Worm (Caenorhabditis elegans) whole organism, L1 larva: Measurements from ENCODE around the gene C32D5.4.

Source experiments
- C04F5.9 ChIP-seq: sonication (generic microtip); optimal IDR thresholded peaks from 2 replicates; lab custom pipeline; 2016; ENCODE audit warnings: missing genetic modification characterization, missing compliant biosample characterization
- F16B12.6 ChIP-seq: fragments of 150-350 bp; optimal IDR thresholded peaks from 2 replicates; lab custom pipeline; 2014; ENCODE audit warnings: missing biosample characterization, missing genetic modification characterization
- Y116A8C.19 ChIP-seq: sonication (generic microtip); optimal IDR thresholded peaks from 2 replicates; lab custom pipeline; 2016; ENCODE audit warnings: missing compliant biosample characterization, missing genetic modification characterization, borderline replicate concordance
- aha-1 ChIP-seq: fragments of 150-350 bp; optimal IDR thresholded peaks from 2 replicates; lab custom pipeline; 2014; ENCODE audit warnings: missing biosample characterization, missing genetic modification characterization
- aly-2 ChIP-seq: fragments of 150-350 bp; optimal IDR thresholded peaks from 2 replicates; lab custom pipeline; 2014; ENCODE audit warnings: missing biosample characterization, missing genetic modification characterization
- blmp-1 ChIP-seq: fragments of 150-350 bp; optimal IDR thresholded peaks from 2 replicates; lab custom pipeline; 2014; ENCODE audit warnings: missing biosample characterization, missing genetic modification characterization
- ceh-82 ChIP-seq, 3 experiments: fragments of 150-350 bp in 1 of 3; sonication (generic microtip) in 2 of 3; optimal IDR thresholded peaks; 2 replicates each; lab custom pipeline; 2014 to 2017; ENCODE audit warnings: missing biosample characterization in 3 of 3, missing genetic modification characterization in 3 of 3
- ces-1 ChIP-seq: fragments of 150-350 bp; optimal IDR thresholded peaks from 2 replicates; lab custom pipeline; 2014; ENCODE audit warnings: missing biosample characterization, missing genetic modification reagents, missing genetic modification characterization
- dpl-1 ChIP-seq, 3 experiments: fragments of 150-350 bp in 2 of 3; sonication (generic microtip) in 1 of 3; optimal IDR thresholded peaks; 2 replicates each; lab custom pipeline; 2014 to 2017; ENCODE audit warnings: missing biosample characterization in 3 of 3, missing genetic modification characterization in 3 of 3, missing genetic modification reagents in 3 of 3
- dsc-1 ChIP-seq: sonication (generic microtip); optimal IDR thresholded peaks from 2 replicates; lab custom pipeline; 2016; ENCODE audit warnings: mild to moderate bottlenecking, missing genetic modification characterization, missing compliant biosample characterization
- efl-1 ChIP-seq, 4 experiments: fragments of 150-350 bp; optimal IDR thresholded peaks in 3 of 4; peaks in 1 of 4; 1 replicate in 1 of 4; 2 replicates in 3 of 4; lab custom pipeline; 2014; ENCODE audit warnings: missing biosample characterization in 2 of 4, missing genetic modification characterization in 2 of 4, missing genetic modification reagents in 2 of 4
- egl-27 ChIP-seq, 2 experiments: fragments of 150-350 bp in 1 of 2; sonication (generic microtip); optimal IDR thresholded peaks; 3 replicates each; lab custom pipeline; 2017 to 2018; ENCODE audit warnings: missing biosample characterization in 2 of 2, missing genetic modification characterization in 2 of 2, missing genetic modification reagents in 2 of 2
- elt-2 ChIP-seq: sonication (generic microtip); optimal IDR thresholded peaks from 2 replicates; lab custom pipeline; 2016; ENCODE audit warnings: missing genetic modification characterization, mild to moderate bottlenecking, inconsistent platforms, missing compliant biosample characterization, missing genetic modification reagents
- elt-3 ChIP-seq, 6 experiments: fragments of 150-350 bp in 1 of 6; sonication (generic microtip); optimal IDR thresholded peaks; 2 replicates each; lab custom pipeline; 2017 to 2018; ENCODE audit warnings: missing biosample characterization in 6 of 6, missing genetic modification characterization in 6 of 6, inconsistent platforms in 1 of 6
- ets-5 ChIP-seq: fragments of 200-800 bp; sonication (Bioruptor generic); IDR thresholded peaks from 2 replicates; pipeline ENCODE4 v1.3.6; 2022; ENCODE audit warnings: missing genetic modification characterization, missing compliant biosample characterization
- fkh-8 ChIP-seq: sonication (generic microtip); optimal IDR thresholded peaks from 2 replicates; lab custom pipeline; 2016; ENCODE audit warnings: mild to moderate bottlenecking, missing genetic modification characterization, missing compliant biosample characterization
- grh-1 ChIP-seq: fragments of 200-800 bp; sonication (Bioruptor generic); IDR thresholded peaks from 2 replicates; pipeline ENCODE4 v1.3.6; 2022; ENCODE audit warnings: missing genetic modification reagents, missing genetic modification characterization, missing compliant biosample characterization
- hlh-4 ChIP-seq: sonication (generic microtip); optimal IDR thresholded peaks from 2 replicates; lab custom pipeline; 2016; ENCODE audit warnings: mild to moderate bottlenecking, missing genetic modification characterization, missing compliant biosample characterization
- hpl-2 ChIP-seq: fragments of 150-350 bp; optimal IDR thresholded peaks from 2 replicates; lab custom pipeline; 2014; ENCODE audit warnings: missing biosample characterization, missing genetic modification reagents, missing genetic modification characterization
- irx-1 ChIP-seq: sonication (generic microtip); optimal IDR thresholded peaks from 2 replicates; lab custom pipeline; 2016; ENCODE audit warnings: missing genetic modification characterization, missing compliant biosample characterization
- jun-1 ChIP-seq: fragments of 150-350 bp; optimal IDR thresholded peaks from 2 replicates; lab custom pipeline; 2014; ENCODE audit warnings: missing biosample characterization, missing genetic modification reagents, missing genetic modification characterization
- lin-14 ChIP-seq: fragments of 200-800 bp; sonication (Bioruptor generic); optimal IDR thresholded peaks from 2 replicates; lab custom pipeline; 2018; ENCODE audit warnings: mild to moderate bottlenecking, missing genetic modification characterization, moderate library complexity, missing compliant biosample characterization
- lin-15B ChIP-seq: fragments of 150-350 bp; sonication (generic microtip); optimal IDR thresholded peaks from 3 replicates; lab custom pipeline; 2014; ENCODE audit warnings: missing biosample characterization, missing genetic modification characterization
- lir-3 ChIP-seq: sonication (generic microtip); optimal IDR thresholded peaks from 2 replicates; lab custom pipeline; 2016; ENCODE audit warnings: mild to moderate bottlenecking, missing genetic modification characterization, moderate library complexity, missing compliant biosample characterization; ENCODE audit not compliant: poor library complexity
- lsy-2 ChIP-seq, 2 experiments: fragments of 150-350 bp; optimal IDR thresholded peaks; 2 replicates each; lab custom pipeline; 2014; ENCODE audit warnings: missing biosample characterization in 2 of 2, missing genetic modification characterization in 2 of 2
- mdl-1 ChIP-seq, 2 experiments: fragments of 150-350 bp; optimal IDR thresholded peaks; 2 replicates each; lab custom pipeline; 2014 to 2017; ENCODE audit warnings: missing biosample characterization in 2 of 2, missing genetic modification characterization in 2 of 2, inconsistent platforms in 1 of 2
- mef-2 ChIP-seq: fragments of 150-350 bp; optimal IDR thresholded peaks from 2 replicates; lab custom pipeline; 2014; ENCODE audit warnings: missing biosample characterization, missing genetic modification characterization
- mep-1 ChIP-seq: fragments of 150-350 bp; optimal IDR thresholded peaks from 2 replicates; lab custom pipeline; 2014; ENCODE audit warnings: missing biosample characterization, missing genetic modification characterization
- nhr-11 ChIP-seq: fragments of 150-350 bp; optimal IDR thresholded peaks from 2 replicates; lab custom pipeline; 2014; ENCODE audit warnings: missing biosample characterization, missing genetic modification characterization
- nhr-20 ChIP-seq: sonication (generic microtip); optimal IDR thresholded peaks from 2 replicates; lab custom pipeline; 2016; ENCODE audit warnings: mild to moderate bottlenecking, missing genetic modification characterization, missing compliant biosample characterization
- nhr-28 ChIP-seq: fragments of 150-350 bp; optimal IDR thresholded peaks from 2 replicates; lab custom pipeline; 2014; ENCODE audit warnings: missing biosample characterization, missing genetic modification characterization
- nhr-71 ChIP-seq: sonication (generic microtip); optimal IDR thresholded peaks from 2 replicates; lab custom pipeline; 2016; ENCODE audit warnings: mild to moderate bottlenecking, missing genetic modification characterization, moderate library complexity, missing compliant biosample characterization
- nhr-77 ChIP-seq: fragments of 150-350 bp; optimal IDR thresholded peaks from 2 replicates; lab custom pipeline; 2014; ENCODE audit warnings: missing biosample characterization, missing genetic modification characterization
- nhr-84 ChIP-seq: sonication (generic microtip); optimal IDR thresholded peaks from 2 replicates; lab custom pipeline; 2017; ENCODE audit warnings: missing biosample characterization, missing genetic modification characterization
- nhr-85 ChIP-seq: sonication (generic microtip); peaks from one replicate; lab custom pipeline; 2016; ENCODE audit warnings: missing genetic modification characterization, inconsistent platforms, missing compliant biosample characterization
- nhr-90 ChIP-seq: sonication (generic microtip); optimal IDR thresholded peaks from 2 replicates; lab custom pipeline; 2016; ENCODE audit warnings: mild to moderate bottlenecking, missing genetic modification characterization, missing compliant biosample characterization; ENCODE audit not compliant: poor library complexity
- pag-3 ChIP-seq: sonication (generic microtip); optimal IDR thresholded peaks from 2 replicates; lab custom pipeline; 2017; ENCODE audit warnings: missing genetic modification characterization, mild to moderate bottlenecking, missing compliant biosample characterization, antibody characterized with exemption, borderline replicate concordance; ENCODE audit not compliant: insufficient read depth
- skn-1 ChIP-seq: fragments of 150-350 bp; optimal IDR thresholded peaks from 2 replicates; lab custom pipeline; 2014; ENCODE audit warnings: missing biosample characterization, missing genetic modification characterization
- snpc-4 ChIP-seq: fragments of 150-350 bp; optimal IDR thresholded peaks from 2 replicates; lab custom pipeline; 2014; ENCODE audit warnings: missing biosample characterization, missing genetic modification characterization
- snu-23 ChIP-seq: sonication (generic microtip); optimal IDR thresholded peaks from 2 replicates; lab custom pipeline; 2016; ENCODE audit warnings: missing genetic modification characterization, missing compliant biosample characterization
- sox-4 ChIP-seq: sonication (generic microtip); optimal IDR thresholded peaks from 2 replicates; lab custom pipeline; 2016; ENCODE audit warnings: missing genetic modification characterization, missing compliant biosample characterization
- sptf-1 ChIP-seq: fragments of 150-350 bp; optimal IDR thresholded peaks from 2 replicates; lab custom pipeline; 2014; ENCODE audit warnings: missing biosample characterization, missing genetic modification characterization
- swsn-7 ChIP-seq: sonication (generic microtip); optimal IDR thresholded peaks from 2 replicates; lab custom pipeline; 2016; ENCODE audit warnings: missing genetic modification characterization, missing compliant biosample characterization
- unc-30 ChIP-seq: sonication (generic microtip); optimal IDR thresholded peaks from 2 replicates; lab custom pipeline; 2017; ENCODE audit warnings: missing biosample characterization, missing genetic modification characterization
- unc-86 ChIP-seq: sonication (generic microtip); optimal IDR thresholded peaks from 2 replicates; lab custom pipeline; 2016; ENCODE audit warnings: missing genetic modification characterization, missing compliant biosample characterization
- unc-98 ChIP-seq: fragments of 200-800 bp; sonication (Bioruptor generic); IDR thresholded peaks from 2 replicates; pipeline ENCODE4 v1.3.6; 2022; ENCODE audit warnings: missing genetic modification characterization, missing compliant biosample characterization
- vab-15 ChIP-seq: sonication (generic microtip); optimal IDR thresholded peaks from 2 replicates; lab custom pipeline; 2017; ENCODE audit warnings: missing genotype, mild to moderate bottlenecking, missing genetic modification characterization, missing compliant biosample characterization
- zag-1 ChIP-seq: fragments of 150-350 bp; optimal IDR thresholded peaks from 2 replicates; lab custom pipeline; 2014; ENCODE audit warnings: missing biosample characterization, missing genetic modification characterization
- zip-4 ChIP-seq: fragments of 200-800 bp; sonication (Bioruptor generic); optimal IDR thresholded peaks from 2 replicates; lab custom pipeline; 2018; ENCODE audit warnings: mild to moderate bottlenecking, missing genetic modification characterization, moderate library complexity, missing compliant biosample characterization
- ztf-11 ChIP-seq, 2 experiments: sonication (generic microtip); optimal IDR thresholded peaks; 2 replicates each; lab custom pipeline; 2016 to 2017; ENCODE audit warnings: missing genetic modification characterization in 2 of 2, missing biosample characterization in 1 of 2, missing compliant biosample characterization in 1 of 2
- ztf-4 ChIP-seq: fragments of 150-350 bp; optimal IDR thresholded peaks from 2 replicates; lab custom pipeline; 2014; ENCODE audit warnings: missing biosample characterization, missing genetic modification characterization

The C32D5.4 gene

DNA sequence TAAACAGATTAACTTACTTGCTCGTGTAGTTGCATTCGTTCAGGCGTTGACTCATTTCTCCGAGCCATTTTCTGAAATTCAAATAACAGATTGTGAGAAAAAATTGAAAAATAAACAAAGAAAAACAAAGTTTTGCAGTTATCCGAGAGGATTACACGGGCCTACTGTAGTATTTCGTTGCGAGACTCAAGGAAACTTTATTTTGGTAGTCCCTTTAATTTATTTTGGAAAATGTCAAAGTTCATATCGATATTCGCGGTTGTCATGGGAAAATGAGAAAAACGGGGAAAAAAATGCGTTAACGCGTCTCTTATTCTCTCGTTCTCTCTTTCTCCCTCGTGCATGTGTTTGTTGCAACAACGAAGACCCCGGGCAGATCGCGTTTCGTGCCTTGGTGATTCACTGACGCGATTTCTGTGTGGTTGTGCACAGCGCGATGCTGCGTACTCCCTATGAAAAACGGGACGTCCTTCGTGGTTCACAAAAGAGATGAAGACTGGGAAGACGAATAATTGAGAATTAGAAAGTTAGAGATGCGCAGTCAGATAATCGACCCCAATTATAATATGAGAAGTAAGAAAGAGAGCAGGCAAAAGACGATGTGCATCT, 8.4 kb upstream of the C32D5.4 start, which contains the start of gene set-4 (continued):
- TF ChIP-seq grh-1 (GFP tag; lab: Robert Waterston, UW) (peak; percentile 84), lin-15B (tag; lab: Kevin White, UChicago) (peak; percentile 76), pag-3 (tag; lab: Kevin White, UChicago) (no peak), Y116A8C.19 (no peak), nhr-20 (tag; lab: Kevin White, UChicago) (peak; percentile 97), mef-2 (tag; lab: Kevin White, UChicago) (peak; percentile 71), swsn-7 (peak; percentile 96), fkh-8 (peak; percentile 93), ztf-4 (peak; percentile 87), efl-1 (optimal IDR thresholded peaks at IDR 0.05; lab: Kevin White, UChicago) (peak; percentile 91 to 92), efl-1 (GFP tag; optimal IDR thresholded peaks at IDR 0.05 in 1 of 2; lab: Kevin White, UChicago) (peak; percentile 84 to 98), jun-1 (tag; lab: Kevin White, UChicago) (peak; percentile 90), aly-2 (tag; lab: Kevin White, UChicago) (peak; percentile 65), lsy-2 (tag; optimal IDR thresholded peaks at IDR 0.05; lab: Kevin White, UChicago) (peak; percentile 94 to 95), nhr-84 (tag; lab: Kevin White, UChicago) (no peak), lin-14 (GFP tag; lab: Kevin White, UChicago) (peak; percentile 98), nhr-28 (tag; lab: Kevin White, UChicago) (no peak), vab-15 (tag; lab: Kevin White, UChicago) (no peak), sox-4 (peak; percentile 83), nhr-11 (tag; lab: Kevin White, UChicago) (peak; percentile 71), irx-1 (peak; percentile 92), zip-4 (peak; percentile 70), snpc-4 (peak; percentile 88), aha-1 (tag; lab: Kevin White, UChicago) (peak; percentile 81), unc-30 (tag; lab: Kevin White, UChicago) (no peak), zag-1 (tag; lab: Kevin White, UChicago) (no peak), mdl-1 (tag; optimal IDR thresholded peaks at IDR 0.05; lab: Kevin White, UChicago) (peak; percentile 40 to 93), dsc-1 (tag; lab: Kevin White, UChicago) (peak; percentile 95), mep-1 (tag; lab: Kevin White, UChicago) (peak; percentile 97), nhr-90 (tag; lab: Kevin White, UChicago) (peak; percentile 93), sptf-1 (tag; lab: Kevin White, UChicago) (no peak), hlh-4 (tag; lab: Kevin White, UChicago) (no peak), elt-3 (tag; optimal IDR thresholded peaks at IDR 0.05; lab: Kevin White, UChicago) (peak in 2 of 6 experiments; percentile 69 to 70), ces-1 (GFP tag; lab: Kevin White, UChicago) (no peak), dpl-1 (GFP tag; optimal IDR thresholded peaks at IDR 0.05; lab: Kevin White, UChicago) (peak; percentile 86 to 90 (median 89)), C04F5.9 (tag; lab: Kevin White, UChicago) (peak; percentile 82), ets-5 (no peak), unc-98 (GFP tag; lab: Robert Waterston, UW) (no peak), ceh-82 (tag; optimal IDR thresholded peaks at IDR 0.05; lab: Kevin White, UChicago) (peak; percentile 85 to 96 (median 92)), elt-2 (tag; lab: Kevin White, UChicago) (peak; percentile 83), egl-27 (tag; optimal IDR thresholded peaks at IDR 0.05; lab: Kevin White, UChicago) (peak; percentile 46 to 64), hpl-2 (peak; percentile 87), lir-3 (tag; lab: Kevin White, UChicago) (peak; percentile 71), nhr-77 (tag; lab: Kevin White, UChicago) (peak; percentile 92), nhr-71 (peak; percentile 97), snu-23 (GFP tag; lab: Kevin White, UChicago) (peak; percentile 97), F16B12.6 (tag; lab: Kevin White, UChicago) (peak; percentile 73), ztf-11 (tag; optimal IDR thresholded peaks at IDR 0.05; lab: Kevin White, UChicago) (peak in 1 of 2 experiments; percentile 84), skn-1 (tag; lab: Kevin White, UChicago) (peak; percentile 85), blmp-1 (peak; percentile 56), nhr-85 (tag; lab: Kevin White, UChicago) (peak; percentile 97), unc-86 (tag; lab: Kevin White, UChicago) (peak; percentile 96)
